Worm (Caenorhabditis elegans): ENCODE data around the gene sre-15.
A peak's percentile ranks its signal among the peaks of the same experiment; 100 is the strongest.

sre-15 gene

ce11 chrIV:12207454-12207853 is 37.2 kb downstream of the sre-15 start:
- TF ChIP-seq zfh-2 (GFP tag; conservative IDR thresholded peaks at IDR 0.05), result 0 out of 2 replicates have a peak, but pooled peaks have one; percentile 2
- no peak for TF ChIP-seq C17E4.6 (GFP tag; IDR thresholded peaks at IDR 0.05)

- 0 out of 2 replicates have a peak, but pooled peaks have one; percentile 72 for TF ChIP-seq cebp-2 (GFP tag; IDR thresholded peaks at IDR 0.05)
- TF ChIP-seq D2030.7 (GFP tag; IDR thresholded peaks at IDR 0.05), result no peak
These were observed 40.6 kb downstream of the sre-15 start for ce11 chrIV:12203968-12204367.

ce11 chrIV:12202949-12203348 is 41.7 kb downstream of the sre-15 start, which contains the start of gene F35G2.1:
Gene F35G2.1, plus strand, starts transcription at chrIV:12203249.
- no peak for TF ChIP-seq him-1 (tag; optimal IDR thresholded peaks at IDR 0.05)
- TF ChIP-seq B0261.1 (tag; optimal IDR thresholded peaks at IDR 0.05), result no peak
- no peak for TF ChIP-seq nhr-27 (tag; optimal IDR thresholded peaks at IDR 0.05)
- no peak for TF ChIP-seq F52B5.7 (tag; optimal IDR thresholded peaks at IDR 0.05)
- no peak for TF ChIP-seq egl-44 (GFP tag; IDR thresholded peaks at IDR 0.05)
- TF ChIP-seq attf-3 (GFP tag; conservative IDR thresholded peaks at IDR 0.05), result 0 out of 2 replicates have a peak, but pooled peaks have one; percentile 8

ce11 chrIV:12202000-12202399 is 42.6 kb downstream of the sre-15 start:
- 0 out of 2 replicates have a peak, but pooled peaks have one; percentile 66 for TF ChIP-seq bed-1 (GFP tag; IDR thresholded peaks at IDR 0.05)
- TF ChIP-seq somi-1 (GFP tag; optimal IDR thresholded peaks at IDR 0.05), result no peak
- TF ChIP-seq B0261.1 (tag; optimal IDR thresholded peaks at IDR 0.05), result no peak
- no peak for TF ChIP-seq snpc-1.1 (tag; optimal IDR thresholded peaks at IDR 0.05; ENCODE audit: insufficient read depth)
- TF ChIP-seq Y53F4B.3 (GFP tag; IDR thresholded peaks at IDR 0.05), result no peak
- TF ChIP-seq ceh-40 (GFP tag; IDR thresholded peaks at IDR 0.05), result no peak
- no peak for TF ChIP-seq pha-4 (tag; optimal IDR thresholded peaks at IDR 0.05)
- TF ChIP-seq nfyb-1 (GFP tag; IDR thresholded peaks at IDR 0.05), result 0 out of 2 replicates have a peak, but pooled peaks have one; percentile 9
- TF ChIP-seq cebp-2 (GFP tag; IDR thresholded peaks at IDR 0.05), result peak; percentile 73; the same call in 1 of the 2 replicates
- TF ChIP-seq C17E4.6 (GFP tag; IDR thresholded peaks at IDR 0.05), result no peak
- TF ChIP-seq Y56A3A.18 (GFP tag; IDR thresholded peaks at IDR 0.05), result peak; percentile 26; the same call in 1 of the 2 replicates

ce11 chrIV:12200812-12201211 is 43.8 kb downstream of the sre-15 start:
- TF ChIP-seq pbrm-1 (GFP tag; IDR thresholded peaks at IDR 0.05), result no peak
- TF ChIP-seq egl-44 (GFP tag; IDR thresholded peaks at IDR 0.05), result peak; percentile 21; the same call in 1 of the 2 replicates
- TF ChIP-seq zfh-2 (GFP tag; conservative IDR thresholded peaks at IDR 0.05), result 0 out of 2 replicates have a peak, but pooled peaks have one; percentile 26

ce11 chrIV:12199538-12200158 is 45.0 kb downstream of the sre-15 start:
- TF ChIP-seq madf-6 (GFP tag; IDR thresholded peaks at IDR 0.05), result no peak
- peak; percentile 64 for TF ChIP-seq B0336.3 (GFP tag; IDR thresholded peaks at IDR 0.05)
- TF ChIP-seq snpc-1.3 (tag; optimal IDR thresholded peaks at IDR 0.05; ENCODE audit: insufficient read depth), result no peak
- TF ChIP-seq attf-5 (GFP tag; optimal IDR thresholded peaks at IDR 0.05), result no peak
- no peak for TF ChIP-seq Y79H2A.3 (GFP tag; conservative IDR thresholded peaks at IDR 0.05)
- no peak for TF ChIP-seq D2030.7 (GFP tag; IDR thresholded peaks at IDR 0.05)
- TF ChIP-seq mxl-1 (tag; optimal IDR thresholded peaks at IDR 0.05), result no peak
- TF ChIP-seq atf-7 (tag; optimal IDR thresholded peaks at IDR 0.05), result peak; percentile 5
- no peak for TF ChIP-seq hmg-1.2 (GFP tag; IDR thresholded peaks at IDR 0.05)
- peak; percentile 66 for TF ChIP-seq nhr-80 (tag; optimal IDR thresholded peaks at IDR 0.05)
- TF ChIP-seq ztf-22 (GFP tag; optimal IDR thresholded peaks at IDR 0.05), result no peak
- TF ChIP-seq unc-130 (GFP tag; optimal IDR thresholded peaks at IDR 0.05), result no peak
- no peak for TF ChIP-seq ztf-3 (GFP tag; optimal IDR thresholded peaks at IDR 0.05)
- TF ChIP-seq nhr-90 (tag; optimal IDR thresholded peaks at IDR 0.05), result peak; percentile 21
- peak in 1 of 2 experiments; percentile 18 for TF ChIP-seq let-607 (tag; optimal IDR thresholded peaks at IDR 0.05)
- no peak for TF ChIP-seq Y95B8A.8 (GFP tag; IDR thresholded peaks at IDR 0.05)
- TF ChIP-seq aptf-2 (GFP tag; conservative IDR thresholded peaks at IDR 0.05), result no peak
- TF ChIP-seq cebp-1 (GFP tag; IDR thresholded peaks at IDR 0.05), result no peak
- peak; percentile 43 for TF ChIP-seq cebp-1 (tag; optimal IDR thresholded peaks at IDR 0.05)
- no peak for TF ChIP-seq unc-62 (GFP tag; optimal IDR thresholded peaks at IDR 0.05)
